Fruit fly (Drosophila melanogaster) whole organism, prepupa: ENCODE measurements at regions not wholly inside any gene's neighbourhood (a gene's known extent, or its start where the extent isn't known, plus 50 kb on each side); places are given as distances from the start of the nearest gene placed in this dataset.

Experiments
- Blimp-1 ChIP-seq: fragments of 200-800 bp; sonication (Bioruptor generic); optimal IDR thresholded peaks from 3 replicates; lab custom pipeline; 2017; ENCODE audit warnings: missing biosample characterization, missing genetic modification characterization, mild to moderate bottlenecking, moderate library complexity, missing genetic modification reagents
- CG15336 ChIP-seq: fragments of 200-800 bp; sonication (Bioruptor generic); IDR thresholded peaks from 2 replicates; pipeline ENCODE4 v1.3.6; 2022; ENCODE audit warnings: missing biosample characterization, missing genetic modification characterization
- CG16779 ChIP-seq: fragments of 200-800 bp; sonication (Bioruptor generic); optimal IDR thresholded peaks from 3 replicates; lab custom pipeline; 2017; ENCODE audit warnings: missing biosample characterization, mild to moderate bottlenecking, missing genetic modification characterization
- CG32006 ChIP-seq: fragments of 200-800 bp; sonication (Bioruptor generic); optimal IDR thresholded peaks from 3 replicates; lab custom pipeline; 2017; ENCODE audit warnings: missing biosample characterization, mild to moderate bottlenecking, missing genetic modification characterization
- CG34406 ChIP-seq: fragments of 200-800 bp; sonication (Bioruptor generic); optimal IDR thresholded peaks from 3 replicates; lab custom pipeline; 2016; ENCODE audit warnings: missing biosample characterization, missing genetic modification characterization
- CG3919 ChIP-seq: fragments of 200-800 bp; sonication (Bioruptor generic); optimal IDR thresholded peaks from 3 replicates; lab custom pipeline; 2016; ENCODE audit warnings: missing biosample characterization, missing genetic modification characterization
- CG4318 ChIP-seq: fragments of 200-800 bp; sonication (Bioruptor generic); optimal IDR thresholded peaks from 3 replicates; lab custom pipeline; 2017; ENCODE audit warnings: missing biosample characterization, mild to moderate bottlenecking, missing genetic modification characterization
- CG6163 ChIP-seq: fragments of 200-800 bp; sonication (Bioruptor generic); IDR thresholded peaks from 3 replicates; pipeline ENCODE4 v1.3.6; 2022; ENCODE audit warnings: missing biosample characterization, missing genetic modification characterization
- CG6276 ChIP-seq: fragments of 200-800 bp; sonication (Bioruptor generic); optimal IDR thresholded peaks from 2 replicates; lab custom pipeline; 2017; ENCODE audit warnings: missing biosample characterization, mild to moderate bottlenecking, missing genetic modification characterization
- CG6792 ChIP-seq: fragments of 200-800 bp; sonication (Bioruptor generic); optimal IDR thresholded peaks from 3 replicates; lab custom pipeline; 2016; ENCODE audit warnings: missing biosample characterization, missing genetic modification characterization
- CG6808 ChIP-seq: fragments of 200-800 bp; sonication (Bioruptor generic); optimal IDR thresholded peaks from 3 replicates; lab custom pipeline; 2017; ENCODE audit warnings: missing biosample characterization, missing genetic modification characterization, mild to moderate bottlenecking, moderate library complexity, missing genetic modification reagents
- CG6854 ChIP-seq: fragments of 200-800 bp; sonication (Bioruptor generic); optimal IDR thresholded peaks from 2 replicates; lab custom pipeline; 2017; ENCODE audit warnings: missing biosample characterization, mild to moderate bottlenecking, missing genetic modification characterization
- CG7368 ChIP-seq: fragments of 200-800 bp; sonication (Bioruptor generic); optimal IDR thresholded peaks from 3 replicates; lab custom pipeline; 2016; ENCODE audit warnings: missing biosample characterization, missing genetic modification characterization
- CG8119 ChIP-seq: fragments of 200-800 bp; sonication (Bioruptor generic); IDR thresholded peaks from 3 replicates; pipeline ENCODE4 v1.3.6; 2022; ENCODE audit warnings: missing biosample characterization, missing genetic modification characterization
- CG8319 ChIP-seq: fragments of 200-800 bp; sonication (Bioruptor generic); optimal IDR thresholded peaks from 3 replicates; lab custom pipeline; 2016; ENCODE audit warnings: missing biosample characterization, missing genetic modification characterization
- CG8632 ChIP-seq: fragments of 200-800 bp; sonication (Bioruptor generic); optimal IDR thresholded peaks from 3 replicates; lab custom pipeline; 2016; ENCODE audit warnings: missing biosample characterization, missing genetic modification characterization
- CG9139 ChIP-seq: fragments of 200-800 bp; sonication (Bioruptor generic); optimal IDR thresholded peaks from 3 replicates; lab custom pipeline; 2017; ENCODE audit warnings: missing biosample characterization, mild to moderate bottlenecking, missing genetic modification characterization
- Eip75B ChIP-seq: fragments of 200-800 bp; sonication (Bioruptor generic); optimal IDR thresholded peaks from 3 replicates; lab custom pipeline; 2016; ENCODE audit warnings: missing biosample characterization, missing genetic modification characterization
- Ets21C ChIP-seq: fragments of 200-800 bp; sonication (Bioruptor generic); optimal IDR thresholded peaks from 3 replicates; lab custom pipeline; 2016; ENCODE audit warnings: missing biosample characterization, missing genetic modification characterization
- Gug ChIP-seq: fragments of 200-800 bp; sonication (Bioruptor generic); IDR thresholded peaks from 2 replicates; pipeline ENCODE4 v1.3.6; 2022; ENCODE audit warnings: missing biosample characterization, missing genetic modification characterization
- Hr38 ChIP-seq: sonication (Bioruptor generic); optimal IDR thresholded peaks from 2 replicates; lab custom pipeline; 2016; ENCODE audit warnings: missing biosample characterization, missing genetic modification characterization
- Hr39 ChIP-seq: fragments of 200-800 bp; sonication (Bioruptor generic); optimal IDR thresholded peaks from 2 replicates; lab custom pipeline; 2016; ENCODE audit warnings: missing biosample characterization, missing genetic modification characterization
- Hr4 ChIP-seq: fragments of 200-800 bp; sonication (Bioruptor generic); optimal IDR thresholded peaks from 3 replicates; lab custom pipeline; 2016; ENCODE audit warnings: missing biosample characterization, missing genetic modification characterization
- Lpt ChIP-seq: fragments of 200-800 bp; sonication (Bioruptor generic); optimal IDR thresholded peaks from 3 replicates; lab custom pipeline; 2016; ENCODE audit warnings: missing biosample characterization, missing genetic modification characterization
- Sox15 ChIP-seq: fragments of 200-800 bp; sonication (Bioruptor generic); optimal IDR thresholded peaks from 3 replicates; lab custom pipeline; 2016; ENCODE audit warnings: missing biosample characterization, missing genetic modification characterization
- achi ChIP-seq: fragments of 200-800 bp; sonication (Bioruptor generic); optimal IDR thresholded peaks from 3 replicates; lab custom pipeline; 2016; ENCODE audit warnings: missing biosample characterization, missing genetic modification characterization
- dac ChIP-seq: fragments of 200-800 bp; sonication (Bioruptor generic); optimal IDR thresholded peaks from 2 replicates; lab custom pipeline; 2017; ENCODE audit warnings: missing biosample characterization, mild to moderate bottlenecking, missing genetic modification characterization
- dsx ChIP-seq: fragments of 200-800 bp; optimal IDR thresholded peaks from 3 replicates; lab custom pipeline; 2019; ENCODE audit warnings: missing biosample characterization, mild to moderate bottlenecking, missing genetic modification characterization, moderate library complexity; ENCODE audit not compliant: poor library complexity, severe bottlenecking
- eg ChIP-seq: fragments of 200-800 bp; sonication (Bioruptor generic); IDR thresholded peaks from 3 replicates; pipeline ENCODE4 v1.3.6; 2022; ENCODE audit warnings: missing biosample characterization, missing genetic modification characterization
- fd59A ChIP-seq: fragments of 200-800 bp; sonication (Bioruptor generic); optimal IDR thresholded peaks from 2 replicates; lab custom pipeline; 2017; ENCODE audit warnings: missing biosample characterization, mild to moderate bottlenecking, missing genetic modification characterization, missing genetic modification reagents
- fd85E ChIP-seq: fragments of 200-800 bp; sonication (Bioruptor generic); optimal IDR thresholded peaks from 3 replicates; lab custom pipeline; 2016; ENCODE audit warnings: missing biosample characterization, missing genetic modification characterization
- fkh ChIP-seq: fragments of 200-800 bp; sonication (Bioruptor generic); optimal IDR thresholded peaks from 3 replicates; lab custom pipeline; 2017; ENCODE audit warnings: missing biosample characterization, mild to moderate bottlenecking, missing genetic modification characterization, moderate library complexity
- lz ChIP-seq: fragments of 200-800 bp; sonication (Bioruptor generic); optimal IDR thresholded peaks from 3 replicates; lab custom pipeline; 2016; ENCODE audit warnings: missing biosample characterization, missing genetic modification characterization
- salr ChIP-seq, 2 experiments: fragments of 200-800 bp; sonication (Bioruptor generic); optimal IDR thresholded peaks; 3 replicates each; lab custom pipeline; 2016 to 2018; ENCODE audit warnings: missing biosample characterization in 2 of 2, missing genetic modification characterization in 2 of 2, mild to moderate bottlenecking in 1 of 2
- spab ChIP-seq: fragments of 200-800 bp; sonication (Bioruptor generic); optimal IDR thresholded peaks from 2 replicates; lab custom pipeline; 2017; ENCODE audit warnings: missing biosample characterization, mild to moderate bottlenecking, missing genetic modification characterization, missing genetic modification reagents
- ss ChIP-seq, 2 experiments: fragments of 200-800 bp; sonication (Bioruptor generic); optimal IDR thresholded peaks; 2 replicates in 1 of 2; 3 replicates in 1 of 2; lab custom pipeline; 2017 to 2018; ENCODE audit warnings: mild to moderate bottlenecking in 2 of 2, missing biosample characterization in 2 of 2, missing genetic modification characterization in 2 of 2, moderate library complexity in 1 of 2
- svp ChIP-seq: fragments of 200-800 bp; sonication (Bioruptor generic); peaks from one replicate; lab custom pipeline; 2016; ENCODE audit warnings: missing biosample characterization, missing genetic modification characterization
- topi ChIP-seq: fragments of 200-800 bp; sonication (Bioruptor generic); optimal IDR thresholded peaks from 3 replicates; lab custom pipeline; 2016; ENCODE audit warnings: missing biosample characterization, missing genetic modification characterization
- vri ChIP-seq: fragments of 200-800 bp; sonication (Bioruptor generic); optimal IDR thresholded peaks from 3 replicates; lab custom pipeline; 2016; ENCODE audit warnings: missing biosample characterization, mild to moderate bottlenecking, missing genetic modification characterization

DNA sequence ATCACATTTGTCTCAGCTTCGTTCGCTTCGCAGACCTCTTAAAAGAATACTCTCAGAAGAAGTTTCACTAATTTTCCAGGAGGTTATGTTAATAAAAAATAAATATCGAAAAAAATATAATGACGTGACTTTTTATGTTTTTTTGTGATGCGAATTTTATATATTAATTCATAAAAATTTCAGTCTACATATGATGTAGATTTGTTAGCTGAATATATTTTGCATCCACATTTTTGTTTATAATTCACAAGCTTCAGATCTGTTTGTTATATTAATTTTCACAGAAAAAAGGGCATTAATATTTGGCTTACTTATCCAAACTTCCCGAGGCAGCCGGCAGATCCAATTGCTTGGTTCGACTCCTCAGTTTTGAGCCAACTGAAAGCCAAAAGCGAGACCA is 57.4 kb downstream of the vvl start (continued):
- TF ChIP-seq CG3919 (GFP tag; lab: Kevin White, UChicago) (peak; percentile 77), CG6276 (GFP tag; lab: Kevin White, UChicago) (peak; percentile 14), CG8119 (GFP tag; lab: Robert Waterston, UW) (peak; percentile 70), CG6163 (GFP tag; lab: Robert Waterston, UW) (peak; percentile 44; the same call in 2 of the 3 replicates), CG16779 (tag; lab: Kevin White, UChicago) (no peak), dac (GFP tag; lab: Kevin White, UChicago) (no peak), Hr39 (GFP tag; lab: Kevin White, UChicago) (peak; percentile 73), Lpt (GFP tag; lab: Kevin White, UChicago) (peak; percentile 35), CG15336 (peak; percentile 22; the same call in 1 of the 2 replicates), CG32006 (peak; percentile 70), ss (GFP tag; optimal IDR thresholded peaks at IDR 0.05; lab: Kevin White, UChicago) (peak; percentile 57 to 63), CG8632 (GFP tag; lab: Kevin White, UChicago) (peak; percentile 73), spab (GFP tag; lab: Kevin White, UChicago) (peak; percentile 78), fd59A (GFP tag; lab: Kevin White, UChicago) (peak; percentile 73), achi (peak; percentile 72), fkh (no peak), CG6808 (GFP tag; lab: Kevin White, UChicago) (peak; percentile 82), Eip75B (GFP tag; lab: Kevin White, UChicago) (peak; percentile 64), Sox15 (GFP tag; lab: Kevin White, UChicago) (peak; percentile 71), svp (GFP tag; lab: Kevin White, UChicago) (peak; percentile 93), CG6854 (no peak), Hr4 (GFP tag; lab: Kevin White, UChicago) (peak; percentile 18), CG9139 (GFP tag; lab: Kevin White, UChicago) (peak; percentile 26), eg (no peak), CG34406 (GFP tag; lab: Kevin White, UChicago) (peak; percentile 79), CG4318 (GFP tag; lab: Kevin White, UChicago) (peak; percentile 19), CG8319 (GFP tag; lab: Kevin White, UChicago) (peak; percentile 23), topi (GFP tag; lab: Kevin White, UChicago) (peak; percentile 85), Hr38 (no peak), Blimp-1 (GFP tag; lab: Kevin White, UChicago) (peak; percentile 55), fd85E (GFP tag; lab: Kevin White, UChicago) (peak; percentile 15), Ets21C (GFP tag; lab: Kevin White, UChicago) (peak; percentile 67), vri (peak; percentile 10)

DNA sequence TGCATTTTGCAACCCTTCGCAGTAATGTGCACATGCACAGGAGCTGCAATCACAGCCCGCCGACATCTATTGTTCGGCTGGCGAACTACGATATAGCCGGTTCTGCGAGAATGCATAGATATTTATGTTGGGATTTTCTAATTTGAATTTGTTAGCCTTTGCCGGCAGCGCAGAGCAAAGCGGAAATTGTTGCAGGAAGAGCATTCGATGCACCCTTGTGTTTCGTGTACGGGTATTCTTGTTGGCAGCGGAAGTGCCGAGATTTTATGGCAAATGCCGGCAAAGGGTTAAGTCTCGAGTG is 55.9 kb downstream of the vvl start:
- no peak for TF ChIP-seq CG7368 (GFP tag; lab: Kevin White, UChicago)
- no peak for TF ChIP-seq CG8632 (GFP tag; lab: Kevin White, UChicago)
- TF ChIP-seq CG6792 (GFP tag; lab: Kevin White, UChicago): no peak
- no peak for TF ChIP-seq CG34406 (GFP tag; lab: Kevin White, UChicago)
- TF ChIP-seq Sox15 (GFP tag; lab: Kevin White, UChicago): no peak
- TF ChIP-seq CG8319 (GFP tag; lab: Kevin White, UChicago): no peak
- no peak for TF ChIP-seq svp (GFP tag; lab: Kevin White, UChicago)
- TF ChIP-seq salr (GFP tag; optimal IDR thresholded peaks at IDR 0.05; lab: Kevin White, UChicago): no peak
- no peak for TF ChIP-seq dsx (GFP tag; lab: Kevin White, UChicago)
- no peak for TF ChIP-seq ss (GFP tag; optimal IDR thresholded peaks at IDR 0.05; lab: Kevin White, UChicago)
- no peak for TF ChIP-seq Eip75B (GFP tag; lab: Kevin White, UChicago)
- no peak for TF ChIP-seq Ets21C (GFP tag; lab: Kevin White, UChicago)
- TF ChIP-seq lz (GFP tag; lab: Kevin White, UChicago): no peak
- TF ChIP-seq Gug: no peak
- TF ChIP-seq Hr4 (GFP tag; lab: Kevin White, UChicago): no peak
